Worm (Caenorhabditis elegans) whole organism, L2 larva: Measurements from ENCODE around the gene F09E10.7.

Experiments used
- ZK546.5 ChIP-seq: sonication (generic microtip); optimal IDR thresholded peaks from 2 replicates; lab custom pipeline; 2017; ENCODE audit warnings: missing biosample characterization, missing genetic modification characterization
- aly-2 ChIP-seq: fragments of 150-350 bp; optimal IDR thresholded peaks from 2 replicates; lab custom pipeline; 2014; ENCODE audit warnings: missing biosample characterization, missing genetic modification characterization
- ama-1 ChIP-seq: fragments of 150-350 bp; optimal IDR thresholded peaks from 2 replicates; lab custom pipeline; 2018; ENCODE audit warnings: inconsistent platforms
- ceh-82 ChIP-seq: fragments of 150-350 bp; optimal IDR thresholded peaks from 2 replicates; lab custom pipeline; 2014; ENCODE audit warnings: missing biosample characterization, missing genetic modification characterization
- egl-27 ChIP-seq: sonication (generic microtip); optimal IDR thresholded peaks from 3 replicates; lab custom pipeline; 2017; ENCODE audit warnings: missing biosample characterization, missing genetic modification reagents, missing genetic modification characterization
- lsy-2 ChIP-seq, 2 experiments: fragments of 150-350 bp in 1 of 2; sonication (generic microtip) in 1 of 2; optimal IDR thresholded peaks; 2 replicates each; lab custom pipeline; 2014 to 2017; ENCODE audit warnings: missing biosample characterization in 2 of 2, missing genetic modification characterization in 2 of 2
- nhr-23 ChIP-seq: fragments of 150-350 bp; optimal IDR thresholded peaks from 2 replicates; lab custom pipeline; 2014; ENCODE audit warnings: missing biosample characterization, missing genetic modification reagents, missing genetic modification characterization
- ztf-4 ChIP-seq: fragments of 150-350 bp; optimal IDR thresholded peaks from 2 replicates; lab custom pipeline; 2014; ENCODE audit warnings: missing biosample characterization, missing genetic modification characterization

- TF ChIP-seq nhr-23 (tag; lab: Kevin White, UChicago) (no peak), lsy-2 (tag; optimal IDR thresholded peaks at IDR 0.05; lab: Kevin White, UChicago) (no peak), ztf-4 (tag; lab: Kevin White, UChicago) (no peak), aly-2 (tag; lab: Kevin White, UChicago) (no peak), ZK546.5 (tag; lab: Kevin White, UChicago) (no peak), ama-1 (no peak), ceh-82 (no peak), egl-27 (tag; lab: Kevin White, UChicago) (no peak)
Measured at ce11 chrX:1494256-1494655, 7.4 kb downstream of the F09E10.7 start, which contains the start of gene F09E10.5.
